Worm (Caenorhabditis elegans): ENCODE data around the gene T15B7.14.

DNA sequence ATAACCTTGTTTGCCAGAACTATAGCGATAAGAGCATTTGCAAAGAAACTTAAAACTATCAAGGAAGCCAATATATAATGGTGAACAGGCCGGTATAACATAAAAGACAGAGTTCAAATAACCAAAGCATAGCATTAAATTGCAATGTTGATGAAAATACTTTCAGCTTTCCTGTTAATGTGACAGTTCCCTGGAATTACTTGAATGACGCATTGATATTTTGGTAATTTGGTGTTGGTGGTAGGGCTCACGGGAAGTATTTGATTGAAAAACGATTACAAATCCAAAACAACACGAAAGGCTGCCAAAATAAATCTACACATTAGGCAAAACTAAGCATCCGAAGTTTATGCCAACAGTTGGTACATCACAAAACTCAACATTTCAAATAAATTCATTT lies 26.2 kb downstream of the T15B7.14 start, which contains the start of gene dmsr-16:
- TF ChIP-seq flt-1 (GFP tag; IDR thresholded peaks at IDR 0.05): no peak
- TF ChIP-seq T22C8.4 (GFP tag; IDR thresholded peaks at IDR 0.05): no peak
- TF ChIP-seq ztf-23 (GFP tag; IDR thresholded peaks at IDR 0.05): no peak
- TF ChIP-seq tab-1 (GFP tag; IDR thresholded peaks at IDR 0.05): no peak
- no peak for TF ChIP-seq cog-1 (tag; optimal IDR thresholded peaks at IDR 0.05)
- TF ChIP-seq ztf-29 (GFP tag; IDR thresholded peaks at IDR 0.05): no peak
- TF ChIP-seq ref-1 (GFP tag; conservative IDR thresholded peaks at IDR 0.05): no peak
- TF ChIP-seq klf-2 (GFP tag; conservative IDR thresholded peaks at IDR 0.05): no peak

Measured in whole organism, midembryonic.